Worm (Caenorhabditis elegans) whole organism, early embryonic: ENCODE results near the gene K08D9.6.

ENCODE experiments used
- ama-1 ChIP-seq: fragments of 150-350 bp; optimal IDR thresholded peaks from 2 replicates; lab custom pipeline; 2014
- scrt-1 ChIP-seq: fragments of 200-800 bp; sonication (Bioruptor generic); IDR thresholded peaks from 2 replicates; pipeline ENCODE4 v1.3.6; 2022; ENCODE audit warnings: missing genetic modification characterization, missing compliant biosample characterization

DNA sequence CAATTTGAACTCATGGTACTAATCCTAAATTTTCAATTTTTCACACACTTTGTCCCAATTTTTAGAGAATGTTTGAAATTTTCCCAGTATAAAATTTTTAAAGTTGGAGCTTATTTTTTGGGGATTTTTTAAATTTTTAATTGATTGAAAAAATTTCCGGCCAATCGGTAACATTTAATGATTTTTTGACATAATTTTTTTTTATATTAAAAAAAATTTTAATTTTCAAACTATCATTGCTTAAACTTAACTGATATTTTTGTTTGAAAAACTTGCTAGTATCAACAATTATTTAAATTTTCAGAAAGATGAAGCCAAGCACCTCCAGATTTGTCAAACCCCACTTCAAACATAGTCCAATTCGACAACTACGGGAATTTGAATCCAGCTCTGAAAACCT is 22.5 kb upstream of the K08D9.6 start, which contains the start of gene T28A11.22:
- TF ChIP-seq scrt-1 (GFP tag; lab: Robert Waterston, UW) (no peak), ama-1 (no peak)
